Fruit fly (Drosophila melanogaster) whole organism, embryonic: ENCODE results near the gene CG11839.

Source experiments
- Asciz ChIP-seq: fragments of 200-800 bp; sonication (Bioruptor generic); optimal IDR thresholded peaks from 2 replicates; lab custom pipeline; 2017; ENCODE audit warnings: missing biosample characterization, mild to moderate bottlenecking, missing genetic modification characterization, missing genetic modification reagents
- CG10321 ChIP-seq: fragments of 200-800 bp; sonication (Bioruptor generic); IDR thresholded peaks from 2 replicates; pipeline ENCODE4 v1.3.6; 2022; ENCODE audit warnings: missing biosample characterization, missing genetic modification characterization
- CG10366 ChIP-seq: fragments of 200-800 bp; sonication (Bioruptor generic); IDR thresholded peaks from 2 replicates; pipeline ENCODE4 v1.3.6; 2022; ENCODE audit warnings: missing biosample characterization, missing genetic modification characterization
- CG11398 ChIP-seq: fragments of 200-800 bp; sonication (Bioruptor generic); optimal IDR thresholded peaks from 2 replicates; lab custom pipeline; 2016; ENCODE audit warnings: missing biosample characterization, missing genetic modification characterization
- CG13287 ChIP-seq: fragments of 200-800 bp; sonication (Bioruptor generic); IDR thresholded peaks from 2 replicates; pipeline ENCODE4 v1.3.6; 2022; ENCODE audit warnings: missing biosample characterization, missing genetic modification characterization; ENCODE audit not compliant: partially characterized antibody
- CG14667 ChIP-seq: fragments of 200-800 bp; sonication (Bioruptor generic); IDR thresholded peaks from 2 replicates; pipeline ENCODE4 v1.3.6; 2022; ENCODE audit warnings: missing biosample characterization, missing genetic modification characterization
- CG1603 ChIP-seq: fragments of 200-800 bp; sonication (Bioruptor generic); optimal IDR thresholded peaks from 2 replicates; lab custom pipeline; 2019; ENCODE audit warnings: missing biosample characterization, mild to moderate bottlenecking, missing genetic modification characterization, moderate library complexity
- CG16863 ChIP-seq: fragments of 200-800 bp; sonication (Bioruptor generic); optimal IDR thresholded peaks from 3 replicates; lab custom pipeline; 2016; ENCODE audit warnings: missing biosample characterization, missing genetic modification characterization
- CG17829 ChIP-seq: fragments of 200-800 bp; optimal IDR thresholded peaks from 2 replicates; lab custom pipeline; 2019; ENCODE audit warnings: missing biosample characterization, mild to moderate bottlenecking, missing genetic modification characterization, moderate library complexity
- CG2116 ChIP-seq: fragments of 200-800 bp; sonication (Bioruptor generic); optimal IDR thresholded peaks from 3 replicates; lab custom pipeline; 2018; ENCODE audit warnings: missing biosample characterization, mild to moderate bottlenecking, missing genetic modification characterization
- CG2202 ChIP-seq: fragments of 200-800 bp; sonication (Bioruptor generic); optimal IDR thresholded peaks from 2 replicates; lab custom pipeline; 2018; ENCODE audit warnings: missing biosample characterization, mild to moderate bottlenecking, missing genetic modification characterization
- CG31224 ChIP-seq: fragments of 200-800 bp; sonication (Bioruptor generic); IDR thresholded peaks from 2 replicates; pipeline ENCODE4 v1.3.6; 2022; ENCODE audit warnings: missing biosample characterization, missing genetic modification characterization
- CG6689 ChIP-seq: fragments of 200-800 bp; sonication (Bioruptor generic); IDR thresholded peaks from 2 replicates; pipeline ENCODE4 v1.3.6; 2022; ENCODE audit warnings: missing biosample characterization, missing genetic modification characterization
- CG6813 ChIP-seq: fragments of 200-800 bp; sonication (Bioruptor generic); optimal IDR thresholded peaks from 2 replicates; lab custom pipeline; 2017; ENCODE audit warnings: missing biosample characterization, missing genetic modification characterization, mild to moderate bottlenecking, moderate library complexity, missing genetic modification reagents
- CG7357 ChIP-seq: fragments of 200-800 bp; sonication (Bioruptor generic); IDR thresholded peaks from 3 replicates; pipeline ENCODE4 v1.3.6; 2022; ENCODE audit warnings: missing biosample characterization, missing genetic modification characterization
- CG8388 ChIP-seq: fragments of 200-800 bp; sonication (Bioruptor generic); optimal IDR thresholded peaks from 2 replicates; lab custom pipeline; 2019; ENCODE audit warnings: missing biosample characterization, mild to moderate bottlenecking, missing genetic modification characterization, moderate library complexity
- Dbx ChIP-seq: fragments of 200-800 bp; sonication (Bioruptor generic); IDR thresholded peaks from 3 replicates; pipeline ENCODE4 v1.3.6; 2022; ENCODE audit warnings: missing biosample characterization, missing genetic modification characterization
- Dp ChIP-seq: fragments of 200-800 bp; sonication (Bioruptor generic); optimal IDR thresholded peaks from 2 replicates; lab custom pipeline; 2018; ENCODE audit warnings: missing biosample characterization, mild to moderate bottlenecking, missing genetic modification characterization, moderate library complexity
- Hey ChIP-seq: fragments of 200-800 bp; sonication (Bioruptor generic); optimal IDR thresholded peaks from 3 replicates; lab custom pipeline; 2018; ENCODE audit warnings: missing biosample characterization, mild to moderate bottlenecking, missing genetic modification characterization
- Hmx ChIP-seq: fragments of 200-800 bp; sonication (Bioruptor generic); optimal IDR thresholded peaks from 2 replicates; lab custom pipeline; 2016; ENCODE audit warnings: missing biosample characterization, missing genetic modification characterization
- Hr3 ChIP-seq: fragments of 200-800 bp; sonication (Bioruptor generic); optimal IDR thresholded peaks from 3 replicates; lab custom pipeline; 2016; ENCODE audit warnings: missing biosample characterization, missing genetic modification characterization
- Lhr ChIP-seq: fragments of 200-800 bp; sonication (Bioruptor generic); optimal IDR thresholded peaks from 3 replicates; lab custom pipeline; 2017; ENCODE audit warnings: mild to moderate bottlenecking, missing biosample characterization, missing genetic modification reagents, missing genetic modification characterization
- Lpt ChIP-seq: fragments of >200 bp; optimal IDR thresholded peaks from 2 replicates; lab custom pipeline; 2018; ENCODE audit warnings: missing biosample characterization, missing genetic modification characterization
- MESR4 ChIP-seq: fragments of 200-800 bp; sonication (Bioruptor generic); optimal IDR thresholded peaks from 2 replicates; lab custom pipeline; 2018; ENCODE audit warnings: missing biosample characterization, mild to moderate bottlenecking, missing genetic modification characterization, moderate library complexity
- Myb ChIP-seq: fragments of 200-800 bp; sonication (Bioruptor generic); optimal IDR thresholded peaks from 2 replicates; lab custom pipeline; 2016; ENCODE audit warnings: missing biosample characterization, missing genetic modification characterization
- Ravus ChIP-seq: fragments of 200-800 bp; sonication (Bioruptor generic); IDR thresholded peaks from 2 replicates; pipeline ENCODE4 v1.3.6; 2022; ENCODE audit warnings: missing biosample characterization, missing genetic modification characterization
- Rfx ChIP-seq: fragments of 200-800 bp; sonication (Bioruptor generic); IDR thresholded peaks from 2 replicates; pipeline ENCODE4 v1.3.6; 2022; ENCODE audit warnings: missing biosample characterization, missing genetic modification characterization
- Sin3A ChIP-seq: fragments of >200 bp; optimal IDR thresholded peaks from 2 replicates; lab custom pipeline; 2018
- Six4 ChIP-seq: fragments of 200-800 bp; sonication (Bioruptor generic); optimal IDR thresholded peaks from 2 replicates; lab custom pipeline; 2016; ENCODE audit warnings: missing biosample characterization, missing genetic modification characterization
- Stat92E ChIP-seq, 3 experiments: fragments of >200 bp in 2 of 3; fragments of 200-800 bp in 1 of 3; sonication (Bioruptor generic) in 1 of 3; optimal IDR thresholded peaks; 2 replicates each; lab custom pipeline; 2017 to 2019; ENCODE audit warnings: missing biosample characterization in 3 of 3, missing genetic modification characterization in 3 of 3, mild to moderate bottlenecking in 1 of 3, moderate library complexity in 1 of 3
- Usf ChIP-seq: fragments of 200-800 bp; sonication (Bioruptor generic); optimal IDR thresholded peaks from 2 replicates; lab custom pipeline; 2017; ENCODE audit warnings: missing genotype, missing biosample characterization, missing genetic modification characterization
- Vsx1 ChIP-seq: fragments of 200-800 bp; sonication (Bioruptor generic); optimal IDR thresholded peaks from 2 replicates; lab custom pipeline; 2017; ENCODE audit warnings: missing biosample characterization, mild to moderate bottlenecking, missing genetic modification characterization, missing genetic modification reagents
- al ChIP-seq: fragments of 200-800 bp; sonication (Bioruptor generic); IDR thresholded peaks from 2 replicates; pipeline ENCODE4 v1.3.6; 2022; ENCODE audit warnings: missing biosample characterization, missing genetic modification characterization
- amos ChIP-seq: fragments of 200-800 bp; sonication (Bioruptor generic); IDR thresholded peaks from 2 replicates; pipeline ENCODE4 v1.3.6; 2022; ENCODE audit warnings: missing biosample characterization, missing genetic modification characterization; ENCODE audit not compliant: partially characterized antibody
- bab2 ChIP-seq: fragments of 200-800 bp; sonication (Bioruptor generic); optimal IDR thresholded peaks from 2 replicates; lab custom pipeline; 2016; ENCODE audit warnings: missing biosample characterization, missing genetic modification characterization
- crc ChIP-seq: fragments of 200-800 bp; sonication (Bioruptor generic); optimal IDR thresholded peaks from 2 replicates; lab custom pipeline; 2016; ENCODE audit warnings: missing biosample characterization, missing genetic modification characterization
- crol ChIP-seq: fragments of 200-800 bp; sonication (Bioruptor generic); IDR thresholded peaks from 2 replicates; pipeline ENCODE4 v1.3.6; 2022; ENCODE audit warnings: missing biosample characterization, missing genetic modification characterization
- emc ChIP-seq: fragments of 200-800 bp; sonication (Bioruptor generic); optimal IDR thresholded peaks from 2 replicates; lab custom pipeline; 2016; ENCODE audit warnings: missing biosample characterization, missing genetic modification characterization
- gfzf ChIP-seq: fragments of 200-800 bp; sonication (Bioruptor generic); optimal IDR thresholded peaks from 2 replicates; lab custom pipeline; 2016; ENCODE audit warnings: missing biosample characterization, mild to moderate bottlenecking, missing genetic modification characterization, moderate library complexity
- grau ChIP-seq: fragments of 200-800 bp; optimal IDR thresholded peaks from 3 replicates; lab custom pipeline; 2019; ENCODE audit warnings: missing biosample characterization, mild to moderate bottlenecking, missing genetic modification characterization, moderate library complexity
- gsb-n ChIP-seq: fragments of 200-800 bp; sonication (Bioruptor generic); optimal IDR thresholded peaks from 3 replicates; lab custom pipeline; 2018; ENCODE audit warnings: missing biosample characterization, mild to moderate bottlenecking, missing genetic modification characterization
- lmd ChIP-seq: fragments of 200-800 bp; sonication (Bioruptor generic); IDR thresholded peaks from 2 replicates; pipeline ENCODE4 v1.3.6; 2022; ENCODE audit warnings: missing biosample characterization, missing genetic modification characterization
- nom ChIP-seq: fragments of 200-800 bp; sonication (Bioruptor generic); optimal IDR thresholded peaks from 2 replicates; lab custom pipeline; 2017; ENCODE audit warnings: missing biosample characterization, missing genetic modification characterization, mild to moderate bottlenecking, moderate library complexity, missing genetic modification reagents
- pan ChIP-seq, 4 experiments: fragments of >200 bp in 3 of 4; fragments of 200-800 bp in 1 of 4; sonication (Bioruptor generic) in 1 of 4; optimal IDR thresholded peaks in 3 of 4; IDR thresholded peaks in 1 of 4; 2 replicates each; pipeline versions ENCODE4 v1.3.6 to Lab custom; 2017 to 2022; ENCODE audit warnings: missing biosample characterization in 2 of 4, missing genetic modification characterization in 2 of 4, mixed read lengths in 1 of 4
- pzg ChIP-seq: fragments of 200-800 bp; sonication (Bioruptor generic); optimal IDR thresholded peaks from 3 replicates; lab custom pipeline; 2018; ENCODE audit warnings: missing biosample characterization, mild to moderate bottlenecking, missing genetic modification characterization, moderate library complexity
- sens ChIP-seq: fragments of 200-800 bp; sonication (Bioruptor generic); peaks from one replicate; lab custom pipeline; 2016; ENCODE audit warnings: missing biosample characterization, missing genetic modification characterization
- slp2 ChIP-seq: fragments of 200-800 bp; sonication (Bioruptor generic); optimal IDR thresholded peaks from 2 replicates; lab custom pipeline; 2016; ENCODE audit warnings: missing biosample characterization, missing genetic modification characterization
- stwl ChIP-seq: fragments of 200-800 bp; sonication (Bioruptor generic); optimal IDR thresholded peaks from 3 replicates; lab custom pipeline; 2018; ENCODE audit warnings: missing biosample characterization, mild to moderate bottlenecking, missing genetic modification characterization, moderate library complexity
- tap ChIP-seq: fragments of 200-800 bp; optimal IDR thresholded peaks from 3 replicates; lab custom pipeline; 2019; ENCODE audit warnings: missing biosample characterization, mild to moderate bottlenecking, missing genetic modification characterization, moderate library complexity
- trh ChIP-seq: fragments of 200-800 bp; sonication (Bioruptor generic); optimal IDR thresholded peaks from 2 replicates; lab custom pipeline; 2016; ENCODE audit warnings: missing biosample characterization, missing genetic modification characterization
- zen ChIP-seq: fragments of 200-800 bp; sonication (Bioruptor generic); optimal IDR thresholded peaks from 3 replicates; lab custom pipeline; 2018; ENCODE audit warnings: missing biosample characterization, mild to moderate bottlenecking, missing genetic modification characterization, moderate library complexity
- zfh2 ChIP-seq: fragments of 200-800 bp; sonication (Bioruptor generic); optimal IDR thresholded peaks from 2 replicates; lab custom pipeline; 2016; ENCODE audit warnings: missing biosample characterization, missing genetic modification characterization

The CG11839 gene

dm6 chr3R:25049383-25049741 lies 20.4 kb upstream of the CG11839 start, which contains the start of gene CG11791 (continued):
- TF ChIP-seq gsb-n (tag; lab: Kevin White, UChicago) (no peak), Hmx (GFP tag; lab: Kevin White, UChicago) (no peak), CG1603 (tag; lab: Kevin White, UChicago) (peak; percentile 95), Hr3 (GFP tag; lab: Kevin White, UChicago) (no peak), Rfx (GFP tag; lab: Robert Waterston, UW) (no peak), slp2 (GFP tag; lab: Kevin White, UChicago) (no peak), emc (GFP tag; lab: Kevin White, UChicago) (no peak), CG2116 (GFP tag; lab: Kevin White, UChicago) (no peak), nom (GFP tag; lab: Kevin White, UChicago) (no peak), Lhr (GFP tag; lab: Kevin White, UChicago) (no peak), CG2202 (tag; lab: Kevin White, UChicago) (no peak), Sin3A (peak; percentile 17), al (GFP tag; lab: Robert Waterston, UW) (no peak), bab2 (no peak), Myb (GFP tag; lab: Kevin White, UChicago) (peak; percentile 43), sens (GFP tag; lab: Kevin White, UChicago) (no peak), Ravus (no peak), zfh2 (no peak), pan (optimal IDR thresholded peaks at IDR 0.05; lab: Kevin White, UChicago) (no peak), pan (GFP tag; optimal IDR thresholded peaks at IDR 0.05 in 1 of 2, IDR thresholded peaks at IDR 0.05 in 1 of 2) (no peak), grau (tag; lab: Kevin White, UChicago) (no peak), Asciz (GFP tag; lab: Kevin White, UChicago) (no peak), CG31224 (GFP tag; lab: Robert Waterston, UW) (no peak), Lpt (GFP tag; lab: Kevin White, UChicago) (no peak), Usf (GFP tag; lab: Kevin White, UChicago) (no peak), lmd (GFP tag; lab: Robert Waterston, UW) (no peak), CG8388 (GFP tag; lab: Kevin White, UChicago) (no peak), CG10366 (GFP tag; lab: Robert Waterston, UW) (no peak), CG13287 (GFP tag; lab: Robert Waterston, UW) (no peak), Hey (tag; lab: Kevin White, UChicago) (no peak), gfzf (GFP tag; lab: Kevin White, UChicago) (peak; percentile 65), CG7357 (GFP tag; lab: Robert Waterston, UW) (no peak), CG11398 (no peak), pzg (GFP tag; lab: Kevin White, UChicago) (peak; percentile 28), CG17829 (tag; lab: Kevin White, UChicago) (no peak), CG10321 (GFP tag; lab: Robert Waterston, UW) (no peak), MESR4 (GFP tag; lab: Kevin White, UChicago) (no peak), CG14667 (GFP tag; lab: Robert Waterston, UW) (no peak), CG6689 (GFP tag; lab: Robert Waterston, UW) (no peak), Six4 (GFP tag; lab: Kevin White, UChicago) (no peak), stwl (tag; lab: Kevin White, UChicago) (no peak), Dp (GFP tag; lab: Kevin White, UChicago) (peak; percentile 71), zen (tag; lab: Kevin White, UChicago) (no peak), crc (GFP tag; lab: Kevin White, UChicago) (no peak), amos (GFP tag; lab: Robert Waterston, UW) (no peak), CG6813 (no peak), Dbx (GFP tag; lab: Robert Waterston, UW) (no peak), trh (GFP tag; lab: Kevin White, UChicago) (no peak), tap (tag; lab: Kevin White, UChicago) (no peak), Stat92E (GFP tag; optimal IDR thresholded peaks at IDR 0.05; lab: Kevin White, UChicago) (no peak), Vsx1 (GFP tag; lab: Kevin White, UChicago) (no peak), CG16863 (GFP tag; lab: Kevin White, UChicago) (no peak), crol (GFP tag; lab: Robert Waterston, UW) (no peak)
